Fruit fly (Drosophila melanogaster) whole organism, wandering third instar larva: ENCODE data around the gene Ran.

Source experiments
- Abd-B ChIP-seq: fragments of >200 bp; optimal IDR thresholded peaks from 2 replicates; lab custom pipeline; 2017; ENCODE audit warnings: missing biosample characterization, missing genetic modification characterization
- CrebA ChIP-seq: fragments of 200-800 bp; sonication (Bioruptor generic); optimal IDR thresholded peaks from 2 replicates; lab custom pipeline; 2016; ENCODE audit warnings: missing biosample characterization, mild to moderate bottlenecking, missing genetic modification characterization, borderline replicate concordance
- Dfd ChIP-seq: fragments of >200 bp; optimal IDR thresholded peaks from 2 replicates; lab custom pipeline; 2017; ENCODE audit warnings: missing biosample characterization, missing genetic modification characterization
- Dif ChIP-seq: fragments of 200-275, 200-300 bp; sonication (Bioruptor generic); optimal IDR thresholded peaks from 2 replicates; lab custom pipeline; 2018; ENCODE audit warnings: missing biosample characterization, missing genetic modification characterization; ENCODE audit not compliant: partially characterized antibody
- HLH106 ChIP-seq: fragments of 200-800 bp; optimal IDR thresholded peaks from 3 replicates; lab custom pipeline; 2019; ENCODE audit warnings: missing biosample characterization, mild to moderate bottlenecking, missing genetic modification characterization, moderate library complexity
- Hnf4 ChIP-seq: fragments of 200-800 bp; sonication (Bioruptor generic); optimal IDR thresholded peaks from 2 replicates; lab custom pipeline; 2016; ENCODE audit warnings: missing biosample characterization, mild to moderate bottlenecking, missing genetic modification characterization
- Hr83 ChIP-seq: fragments of 200-300 bp; sonication (Bioruptor generic); optimal IDR thresholded peaks from 2 replicates; lab custom pipeline; 2016; ENCODE audit warnings: missing biosample characterization, mild to moderate bottlenecking, missing genetic modification characterization, moderate library complexity; ENCODE audit not compliant: poor library complexity, severe bottlenecking
- Mio ChIP-seq: sonication (Bioruptor generic); optimal IDR thresholded peaks from 2 replicates; lab custom pipeline; 2016; ENCODE audit warnings: missing biosample characterization, missing genetic modification characterization
- Myc ChIP-seq: fragments of >200 bp; optimal IDR thresholded peaks from 2 replicates; lab custom pipeline; 2017
- N ChIP-seq: fragments of >200 bp; optimal IDR thresholded peaks from 2 replicates; lab custom pipeline; 2018; ENCODE audit warnings: missing biosample characterization, missing external identifiers, missing genetic modification characterization
- OdsH ChIP-seq: fragments of 200-800 bp; sonication (Bioruptor generic); optimal IDR thresholded peaks from 2 replicates; lab custom pipeline; 2016; ENCODE audit warnings: missing biosample characterization, mild to moderate bottlenecking, missing genetic modification characterization
- Rel ChIP-seq, 2 experiments: fragments of 200-800 bp; sonication (Bioruptor generic) in 1 of 2; optimal IDR thresholded peaks; 2 replicates in 1 of 2; 3 replicates in 1 of 2; lab custom pipeline; 2016 to 2019; ENCODE audit warnings: mild to moderate bottlenecking in 2 of 2, missing biosample characterization in 2 of 2, missing genetic modification characterization in 2 of 2, moderate library complexity in 1 of 2
- br ChIP-seq: fragments of 200-800 bp; sonication (Bioruptor generic); optimal IDR thresholded peaks from 2 replicates; lab custom pipeline; 2016; ENCODE audit warnings: missing biosample characterization, missing genetic modification characterization
- brk ChIP-seq: fragments of 200-800 bp; sonication (Bioruptor generic); optimal IDR thresholded peaks from 2 replicates; lab custom pipeline; 2016; ENCODE audit warnings: missing biosample characterization, mild to moderate bottlenecking, missing genetic modification characterization
- dl ChIP-seq, 2 experiments: fragments of 175-275, 200-275 bp in 1 of 2; fragments of 200-275 bp in 1 of 2; sonication (Bioruptor generic); optimal IDR thresholded peaks; lab custom pipeline; 2018; ENCODE audit warnings: mild to moderate bottlenecking in 2 of 2, missing biosample characterization in 2 of 2, missing genetic modification characterization in 2 of 2, moderate library complexity in 2 of 2; ENCODE audit not compliant: partially characterized antibody in 2 of 2, insufficient read depth in 1 of 2
- dmrt93B ChIP-seq: fragments of 200-800 bp; sonication (Bioruptor generic); optimal IDR thresholded peaks from 2 replicates; lab custom pipeline; 2018; ENCODE audit warnings: missing biosample characterization, mild to moderate bottlenecking, missing genetic modification characterization
- dsf ChIP-seq: sonication (Bioruptor generic); optimal IDR thresholded peaks from 2 replicates; lab custom pipeline; 2016; ENCODE audit warnings: missing biosample characterization, missing genetic modification characterization, borderline replicate concordance
- ey ChIP-seq: fragments of 200-800 bp; sonication (Bioruptor generic); optimal IDR thresholded peaks from 2 replicates; lab custom pipeline; 2016; ENCODE audit warnings: missing biosample characterization, missing genetic modification characterization
- foxo ChIP-seq, 2 experiments: fragments of 200-800 bp; sonication (Bioruptor generic); optimal IDR thresholded peaks; 2 replicates in 1 of 2; 3 replicates in 1 of 2; lab custom pipeline; 2016 to 2017; ENCODE audit warnings: missing biosample characterization in 2 of 2, missing genetic modification characterization in 2 of 2
- fru ChIP-seq: fragments of 200-800 bp; sonication (Bioruptor generic); optimal IDR thresholded peaks from 3 replicates; lab custom pipeline; 2016; ENCODE audit warnings: missing biosample characterization, mild to moderate bottlenecking, missing genetic modification characterization
- h ChIP-seq: fragments of 200-800 bp; sonication (Bioruptor generic); optimal IDR thresholded peaks from 3 replicates; lab custom pipeline; 2016; ENCODE audit warnings: missing biosample characterization, mild to moderate bottlenecking, missing genetic modification characterization
- jim ChIP-seq: fragments of 175-275, 200-325 bp; sonication (Bioruptor generic); optimal IDR thresholded peaks from 2 replicates; lab custom pipeline; 2016; ENCODE audit warnings: missing biosample characterization, mild to moderate bottlenecking, missing genetic modification characterization
- lola ChIP-seq: fragments of >200 bp; optimal IDR thresholded peaks from 2 replicates; lab custom pipeline; 2017; ENCODE audit warnings: missing biosample characterization, missing genetic modification characterization
- pan ChIP-seq: fragments of >200 bp; optimal IDR thresholded peaks from 2 replicates; lab custom pipeline; 2017
- psq ChIP-seq: fragments of 200-800 bp; sonication (Bioruptor generic); optimal IDR thresholded peaks from 3 replicates; lab custom pipeline; 2017; ENCODE audit warnings: missing biosample characterization, mild to moderate bottlenecking, missing genetic modification characterization, moderate library complexity
- rgr ChIP-seq: fragments of 200-800 bp; sonication (Bioruptor generic); optimal IDR thresholded peaks from 3 replicates; lab custom pipeline; 2016; ENCODE audit warnings: missing biosample characterization, mild to moderate bottlenecking, missing genetic modification characterization
- sage ChIP-seq: fragments of 200-800 bp; sonication (Bioruptor generic); optimal IDR thresholded peaks from 2 replicates; lab custom pipeline; 2016; ENCODE audit warnings: missing biosample characterization, mild to moderate bottlenecking, missing genetic modification characterization
- usp ChIP-seq: fragments of >200 bp; optimal IDR thresholded peaks from 2 replicates; lab custom pipeline; 2017; ENCODE audit warnings: missing biosample characterization, missing genetic modification characterization
- woc ChIP-seq: sonication (Bioruptor generic); optimal IDR thresholded peaks from 2 replicates; lab custom pipeline; 2016; ENCODE audit warnings: missing biosample characterization, mild to moderate bottlenecking, missing genetic modification characterization

Ran gene

DNA sequence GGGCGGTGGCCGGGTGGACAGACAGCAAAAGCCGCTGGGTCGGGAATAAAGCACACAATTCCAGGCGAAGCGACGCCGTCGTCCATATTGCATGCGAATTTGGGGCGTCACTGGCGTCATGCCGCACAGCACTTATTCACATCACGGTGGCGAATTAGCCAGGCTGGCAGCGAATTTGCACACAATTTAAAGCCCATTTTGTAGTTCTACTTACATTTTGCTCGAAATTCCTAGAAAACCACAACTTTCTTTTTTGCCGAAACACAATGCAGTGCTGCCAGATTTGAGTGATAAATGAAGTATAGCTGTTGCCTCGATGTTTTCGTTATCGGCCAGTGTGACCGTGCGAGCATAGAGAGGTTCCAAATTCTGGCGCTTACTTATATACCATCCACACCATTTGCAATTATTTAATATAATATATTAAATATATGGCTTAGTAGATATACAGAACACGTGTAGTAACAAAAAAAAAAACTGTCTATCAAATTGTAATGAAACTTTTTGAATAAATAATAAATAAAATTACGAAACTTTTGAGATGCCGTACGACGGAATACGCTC lies at the start of gene Ran:
Ran (minus strand) TSS at position 445 of the 564 bp plus-strand sequence.
- no peak for TF ChIP-seq OdsH (GFP tag; lab: Kevin White, UChicago)
- no peak for TF ChIP-seq dmrt93B (GFP tag; lab: Kevin White, UChicago)
- no peak for TF ChIP-seq Hnf4
- no peak for TF ChIP-seq h (GFP tag; lab: Kevin White, UChicago)
- TF ChIP-seq Myc (lab: Kevin White, UChicago), result no peak
- no peak for TF ChIP-seq Abd-B
- peak; percentile 17 for TF ChIP-seq HLH106
- peak; percentile 69 for TF ChIP-seq N (GFP tag; lab: Kevin White, UChicago)
- no peak for TF ChIP-seq foxo (GFP tag; optimal IDR thresholded peaks at IDR 0.05; lab: Kevin White, UChicago)

DNA sequence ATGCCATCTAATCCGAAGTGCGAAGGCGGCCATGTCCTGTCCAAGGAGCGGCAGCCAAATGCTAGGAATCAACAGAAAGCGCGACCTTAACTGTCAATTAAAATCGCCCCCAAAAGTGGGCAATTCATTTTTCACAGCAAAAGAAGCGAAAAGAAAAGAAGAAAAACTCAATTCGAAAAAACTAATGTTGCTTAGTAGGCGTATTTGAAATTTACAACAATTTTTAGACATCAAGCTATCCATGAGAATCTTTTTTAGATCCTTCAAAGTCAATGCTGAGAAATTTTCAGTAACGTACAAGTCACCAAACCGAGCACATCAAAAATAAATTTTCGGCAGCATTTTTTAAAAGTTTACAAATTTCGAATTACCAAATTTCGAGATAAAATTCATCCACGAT lies 34.1 kb upstream of the Ran start, which contains the start of gene CG15200:
CG15200 (plus strand) TSS at position 301 of the 400 bp plus-strand sequence.
- TF ChIP-seq Dfd (GFP tag; lab: Kevin White, UChicago) (no peak), foxo (GFP tag; optimal IDR thresholded peaks at IDR 0.05; lab: Kevin White, UChicago) (no peak), Mio (GFP tag; lab: Kevin White, UChicago) (no peak), jim (GFP tag; lab: Kevin White, UChicago) (no peak)

DNA sequence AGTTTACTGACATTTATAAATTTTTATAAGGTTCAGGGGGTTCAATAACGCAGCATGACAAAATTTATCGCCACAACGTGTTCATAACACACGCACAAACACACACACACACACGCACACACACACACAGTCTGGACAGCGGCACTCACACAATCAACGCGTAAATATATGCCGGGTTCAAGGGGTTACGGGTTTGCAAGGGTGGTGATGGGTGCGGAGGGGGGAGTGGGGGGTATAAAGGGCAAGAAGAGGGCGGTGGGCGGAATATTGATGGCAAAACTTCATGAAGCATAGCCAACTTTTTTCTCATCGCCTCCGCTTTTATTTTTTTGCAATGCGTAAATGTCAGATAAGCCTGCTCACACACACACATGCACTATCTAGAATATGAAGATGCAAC lies 27.6 kb upstream of the Ran start:
- TF ChIP-seq Dif (GFP tag; lab: Kevin White, UChicago) (no peak), Rel (GFP tag; optimal IDR thresholded peaks at IDR 0.05; lab: Kevin White, UChicago) (no peak), Rel (tag; optimal IDR thresholded peaks at IDR 0.05; lab: Kevin White, UChicago) (no peak), Dfd (GFP tag; lab: Kevin White, UChicago) (peak; percentile 74)

DNA sequence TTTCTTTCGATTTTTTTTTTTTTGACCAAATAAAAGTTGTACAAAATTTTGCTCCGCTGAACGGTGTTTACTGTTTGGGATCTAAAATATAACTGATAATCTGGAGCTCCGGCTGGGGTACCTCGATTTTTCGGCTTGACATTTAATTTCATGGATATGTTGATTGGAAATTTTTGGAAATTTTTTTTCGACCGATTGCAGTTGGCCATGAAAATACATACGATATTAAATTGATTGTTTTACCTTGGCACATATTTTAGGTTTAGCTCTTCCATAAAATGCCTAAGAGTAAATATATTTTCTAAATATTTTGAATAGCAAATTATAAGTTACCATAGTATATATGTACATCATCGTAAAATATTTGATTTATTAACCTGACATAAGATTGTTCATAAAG lies 22.1 kb upstream of the Ran start, which contains the start of gene CG1394:
CG1394 (minus strand) TSS at position 101 of the 400 bp plus-strand sequence.
- no peak for TF ChIP-seq dsf (GFP tag; lab: Kevin White, UChicago)
- TF ChIP-seq CrebA, result no peak
- TF ChIP-seq Hnf4, result no peak
- no peak for TF ChIP-seq sage (GFP tag; lab: Kevin White, UChicago)
- no peak for TF ChIP-seq HLH106
- TF ChIP-seq psq (GFP tag; lab: Kevin White, UChicago), result no peak
- no peak for TF ChIP-seq h (GFP tag; lab: Kevin White, UChicago)
- no peak for TF ChIP-seq usp (GFP tag; lab: Kevin White, UChicago)
- TF ChIP-seq pan, result no peak
- TF ChIP-seq Dif (GFP tag; lab: Kevin White, UChicago), result no peak
- TF ChIP-seq Myc (lab: Kevin White, UChicago), result no peak
- no peak for TF ChIP-seq Rel (GFP tag; optimal IDR thresholded peaks at IDR 0.05; lab: Kevin White, UChicago)
- TF ChIP-seq Rel (tag; optimal IDR thresholded peaks at IDR 0.05; lab: Kevin White, UChicago), result no peak
- TF ChIP-seq lola, result no peak
- TF ChIP-seq Hr83 (GFP tag; lab: Kevin White, UChicago), result no peak
- no peak for TF ChIP-seq Abd-B
- no peak for TF ChIP-seq Dfd (GFP tag; lab: Kevin White, UChicago)
- TF ChIP-seq brk (GFP tag; lab: Kevin White, UChicago), result no peak
- TF ChIP-seq rgr (GFP tag; lab: Kevin White, UChicago), result no peak
- no peak for TF ChIP-seq N (GFP tag; lab: Kevin White, UChicago)
- TF ChIP-seq dmrt93B (GFP tag; lab: Kevin White, UChicago), result no peak

DNA sequence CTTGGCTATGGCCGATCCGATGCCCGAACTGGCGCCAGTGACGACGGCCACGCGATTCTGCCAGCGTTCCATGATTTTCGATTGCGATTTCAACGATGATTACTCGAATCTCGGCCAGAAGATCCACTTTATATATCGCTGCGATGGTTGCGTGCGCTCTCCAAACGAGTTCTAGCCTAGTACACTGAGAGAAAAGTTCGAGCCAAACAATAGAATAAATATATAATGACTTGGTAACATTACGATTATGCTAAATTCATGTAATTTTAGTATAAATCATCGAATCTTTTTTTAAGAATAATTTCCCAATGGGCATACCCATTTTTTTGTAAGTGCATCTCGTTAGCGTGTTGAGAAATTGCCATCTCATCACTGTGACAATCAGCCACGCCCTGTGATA lies 20.4 kb upstream of the Ran start, which contains the start of gene Antdh:
Antdh (minus strand) TSS at position 101 of the 400 bp plus-strand sequence.
- TF ChIP-seq woc (GFP tag; lab: Kevin White, UChicago) (no peak), dmrt93B (GFP tag; lab: Kevin White, UChicago) (no peak), ey (GFP tag; lab: Kevin White, UChicago) (no peak), br (GFP tag; lab: Kevin White, UChicago) (no peak), fru (GFP tag; lab: Kevin White, UChicago) (no peak), Hr83 (GFP tag; lab: Kevin White, UChicago) (no peak), sage (GFP tag; lab: Kevin White, UChicago) (no peak), usp (GFP tag; lab: Kevin White, UChicago) (no peak), lola (no peak), OdsH (GFP tag; lab: Kevin White, UChicago) (no peak), dsf (GFP tag; lab: Kevin White, UChicago) (no peak), Hnf4 (no peak), dl (GFP tag; optimal IDR thresholded peaks at IDR 0.05; lab: Kevin White, UChicago; ENCODE audit: insufficient read depth in 1 of 2, partially characterized antibody in 2 of 2) (no peak)
